Worm (Caenorhabditis elegans): ENCODE measurements around the gene hex-3.
"Not testable (repeated sequence)": the region's sequence is repeated elsewhere in the genome, so short reads cannot be mapped to it uniquely, and the experiment has no call there.

Gene hex-3

ce11 chrIII:10848858-10849257 lies at the start of gene hex-3, which contains the start of gene fbxb-85:
hex-3 (plus strand) TSS chrIII:10849222.
fbxb-85 (minus strand) TSS chrIII:10848963.
- TF ChIP-seq unc-62 (GFP tag; optimal IDR thresholded peaks at IDR 0.05) = no peak

DNA sequence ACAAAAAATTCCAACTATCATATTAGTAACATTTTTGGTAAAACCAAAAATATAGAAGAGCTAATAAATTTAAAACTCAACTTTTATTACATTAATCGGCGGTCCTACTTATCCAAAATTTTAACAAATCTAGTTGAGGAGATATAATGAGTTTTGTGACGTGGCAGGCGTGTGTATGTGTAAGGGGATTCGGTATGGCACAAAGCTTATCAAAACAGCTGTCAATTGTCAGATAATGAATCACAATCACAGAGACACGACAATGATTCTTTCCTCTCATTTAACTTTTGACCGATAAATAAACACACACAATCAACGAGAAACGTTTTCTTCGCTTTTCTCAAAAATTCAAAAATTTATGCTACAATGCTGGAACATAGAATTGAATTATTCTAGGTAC lies 47.0 kb upstream of the hex-3 start, which contains the start of gene K11D9.3:
Gene K11D9.3, minus strand, starts transcription at position 181 of the 400 bp plus-strand sequence.
- TF ChIP-seq unc-62 (GFP tag; optimal IDR thresholded peaks at IDR 0.05) = no peak

DNA sequence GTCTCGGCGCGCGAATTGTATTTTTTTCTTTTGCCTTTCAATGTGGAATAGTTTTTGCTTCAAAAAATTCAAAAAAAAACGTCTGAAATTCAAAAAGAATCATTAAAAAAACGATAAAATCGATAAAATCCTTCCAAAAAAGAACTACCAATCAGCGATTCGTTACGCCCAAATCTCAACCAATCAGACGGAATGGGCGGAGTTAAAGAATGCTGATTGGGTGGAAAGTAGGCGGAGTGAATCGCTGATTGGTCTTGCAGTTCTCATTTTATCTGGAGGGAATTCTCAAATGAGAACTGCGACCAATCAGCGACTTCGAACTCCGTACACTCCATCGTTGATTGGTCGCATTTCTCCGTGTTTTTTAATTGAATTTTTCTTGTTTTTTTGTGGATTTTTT lies 43.9 kb upstream of the hex-3 start:
- TF ChIP-seq unc-62 (GFP tag; optimal IDR thresholded peaks at IDR 0.05) = no peak

- not testable (repeated sequence) for TF ChIP-seq unc-62 (GFP tag; optimal IDR thresholded peaks at IDR 0.05)
Measured at ce11 chrIII:10805625-10806024, 43.4 kb upstream of the hex-3 start, which contains the start of gene klp-7. klp-7 (plus strand) TSS chrIII:10805925.

ce11 chrIII:10806821-10807220 lies 42.2 kb upstream of the hex-3 start:
- TF ChIP-seq unc-62 (GFP tag; optimal IDR thresholded peaks at IDR 0.05) = no peak

ce11 chrIII:10807236-10807635 lies 41.8 kb upstream of the hex-3 start:
- TF ChIP-seq unc-62 (GFP tag; optimal IDR thresholded peaks at IDR 0.05) = no peak

DNA sequence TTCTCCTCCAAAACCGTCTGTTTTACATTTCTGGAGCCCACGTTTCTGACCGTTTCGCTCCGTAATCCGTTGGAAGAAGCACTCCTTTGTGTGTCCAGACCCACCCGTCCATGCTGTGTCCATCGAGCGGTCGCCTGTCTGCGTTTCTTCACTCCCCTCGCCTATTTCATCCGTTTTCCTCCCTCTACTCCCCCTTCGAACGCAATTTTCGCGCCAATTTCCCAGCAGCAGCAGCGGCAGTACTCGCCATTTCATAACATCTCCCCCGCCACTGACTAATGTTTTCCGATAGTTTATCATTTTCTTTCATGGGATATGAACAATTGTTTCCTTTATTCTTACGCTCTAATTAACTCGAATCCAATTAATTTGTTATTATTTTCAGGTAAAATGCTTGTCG lies 41.1 kb upstream of the hex-3 start:
- TF ChIP-seq unc-62 (GFP tag; optimal IDR thresholded peaks at IDR 0.05) = no peak

- TF ChIP-seq unc-62 (GFP tag; optimal IDR thresholded peaks at IDR 0.05) = no peak
Measured at ce11 chrIII:10808802-10809201, 40.2 kb upstream of the hex-3 start.

- TF ChIP-seq unc-62 (GFP tag; optimal IDR thresholded peaks at IDR 0.05) = no peak
Measured at ce11 chrIII:10809568-10809967, 39.5 kb upstream of the hex-3 start.

- TF ChIP-seq unc-62 (GFP tag; optimal IDR thresholded peaks at IDR 0.05) = no peak
Measured at ce11 chrIII:10810483-10810836, 38.6 kb upstream of the hex-3 start.

ce11 chrIII:10810837-10811814 lies 37.9 kb upstream of the hex-3 start:
- TF ChIP-seq unc-62 (GFP tag; optimal IDR thresholded peaks at IDR 0.05) = no peak

DNA sequence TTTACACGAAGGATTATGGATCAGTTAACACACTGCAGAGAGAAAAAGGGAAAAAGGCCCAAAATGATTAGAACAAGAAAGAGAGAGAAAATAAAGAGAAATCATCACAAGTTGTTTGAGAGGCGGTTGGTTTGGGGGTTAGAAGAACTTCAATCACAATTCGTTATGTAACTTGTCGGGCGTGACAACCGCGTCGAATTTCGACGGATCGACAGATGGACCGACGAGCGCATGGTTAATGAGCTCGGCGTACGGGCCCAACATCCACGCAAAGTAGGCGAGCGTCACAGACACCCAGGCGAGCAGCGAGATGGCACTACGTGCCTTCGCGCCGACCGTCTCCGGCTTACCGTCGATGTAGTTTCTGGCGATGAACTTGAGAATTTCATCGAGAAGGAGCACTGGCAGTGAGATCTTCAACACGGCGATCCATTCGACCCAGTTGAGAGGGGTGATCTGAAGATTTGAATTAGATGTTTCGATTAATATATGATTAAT lies 36.2 kb upstream of the hex-3 start:
- TF ChIP-seq unc-62 (GFP tag; optimal IDR thresholded peaks at IDR 0.05) = no peak

DNA sequence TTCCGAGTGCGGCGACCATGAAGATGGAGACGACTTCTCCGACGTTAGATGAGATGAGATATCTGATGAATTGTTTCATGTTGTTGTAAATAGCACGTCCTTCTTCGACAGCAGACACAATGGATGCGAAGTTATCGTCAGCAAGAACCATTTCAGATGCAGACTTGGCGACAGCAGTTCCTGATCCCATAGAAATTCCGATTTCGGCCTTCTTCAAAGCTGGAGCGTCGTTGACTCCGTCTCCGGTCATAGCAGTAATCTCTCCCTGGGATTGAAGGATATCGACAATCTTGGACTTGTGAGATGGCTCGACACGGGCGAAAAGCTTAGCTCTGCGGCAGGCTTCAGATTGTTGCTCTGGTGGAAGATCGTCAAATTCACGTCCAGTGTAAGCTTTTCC lies 35.1 kb upstream of the hex-3 start:
- TF ChIP-seq unc-62 (GFP tag; optimal IDR thresholded peaks at IDR 0.05) = no peak

DNA sequence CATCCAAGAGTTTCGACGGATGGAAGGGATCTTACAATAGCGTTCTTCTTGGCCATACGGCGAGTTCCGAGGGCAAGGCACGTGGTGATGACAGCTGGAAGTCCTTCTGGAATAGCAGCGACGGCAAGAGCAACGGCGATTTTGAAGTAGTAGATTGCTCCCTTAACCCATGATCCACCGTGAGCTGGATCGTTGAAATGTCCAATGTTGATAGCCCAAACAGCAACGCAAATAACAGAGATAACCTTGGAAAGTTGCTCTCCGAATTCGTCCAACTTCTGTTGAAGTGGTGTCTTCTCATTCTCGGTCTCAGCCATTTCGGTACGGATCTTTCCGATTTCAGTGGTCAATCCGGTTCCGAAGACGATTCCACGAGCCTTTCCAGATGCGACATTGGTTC lies 33.8 kb upstream of the hex-3 start:
- no peak for TF ChIP-seq unc-62 (GFP tag; optimal IDR thresholded peaks at IDR 0.05)

DNA sequence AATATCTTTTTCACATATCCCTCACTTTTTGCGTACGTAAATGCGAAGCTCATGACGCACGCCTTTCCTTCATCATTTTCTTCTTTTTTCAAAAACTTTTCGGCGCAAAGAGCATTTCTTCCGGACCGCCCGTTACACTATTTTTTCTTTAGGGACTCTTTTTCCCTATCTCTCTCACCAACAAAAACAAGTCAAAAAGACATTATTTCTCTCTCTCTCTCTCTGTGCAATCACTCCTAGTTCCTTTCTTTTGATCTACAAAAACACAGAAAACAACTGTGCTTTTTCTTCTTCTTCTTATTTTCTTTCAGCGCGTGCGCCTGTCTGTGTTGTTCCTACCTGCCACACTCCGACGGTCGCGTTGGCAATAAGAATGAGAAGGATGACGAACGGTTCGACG lies 33.0 kb upstream of the hex-3 start:
- no peak for TF ChIP-seq unc-62 (GFP tag; optimal IDR thresholded peaks at IDR 0.05)

DNA sequence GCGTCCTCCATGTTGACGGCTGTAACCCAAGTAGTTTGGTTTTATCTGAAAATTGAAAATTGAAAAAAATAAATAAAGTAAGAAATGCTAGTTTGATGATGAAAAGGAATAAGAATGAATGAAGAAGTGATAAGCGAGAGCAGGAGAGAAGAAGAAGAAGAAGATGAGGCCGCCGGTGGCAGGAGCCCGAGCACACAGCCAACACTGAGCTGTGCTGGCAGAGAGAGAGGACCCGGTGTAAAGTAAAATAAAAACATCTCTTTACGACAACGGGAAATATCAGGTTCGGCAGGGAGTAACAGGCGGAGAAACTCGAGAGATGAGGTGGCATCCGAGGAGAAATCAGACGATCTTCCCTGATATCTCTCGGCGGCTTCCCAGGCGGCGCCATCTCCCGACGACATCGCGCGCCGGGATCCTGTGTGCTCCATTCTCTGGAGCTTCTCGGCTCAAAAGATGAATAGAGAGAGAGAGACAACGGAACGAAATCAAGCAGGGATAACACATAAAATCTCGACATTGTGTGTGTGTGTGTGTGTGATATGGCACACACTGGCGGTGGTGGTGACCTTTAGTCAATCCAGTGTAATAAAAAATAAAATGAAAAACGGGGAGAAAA lies 32.1 kb upstream of the hex-3 start, which contains the start of gene sca-1:
Gene sca-1, minus strand, starts transcription at position 51 of the 619 bp plus-strand sequence.
- TF ChIP-seq unc-62 (GFP tag; optimal IDR thresholded peaks at IDR 0.05) = no peak

- no peak for TF ChIP-seq unc-62 (GFP tag; optimal IDR thresholded peaks at IDR 0.05)
Measured at ce11 chrIII:10818364-10818763, 30.7 kb upstream of the hex-3 start.
